Worm (Caenorhabditis elegans) whole organism, late embryonic: ENCODE measurements around the gene nhr-15.

ENCODE experiments used
- ama-1 ChIP-seq: fragments of 150-350 bp; optimal IDR thresholded peaks from 2 replicates; lab custom pipeline; 2014
- elt-2 ChIP-seq: sonication (generic microtip); optimal IDR thresholded peaks from 2 replicates; lab custom pipeline; 2016; ENCODE audit warnings: missing genetic modification reagents, missing genetic modification characterization, missing compliant biosample characterization
- nfya-1 ChIP-seq: sonication (generic microtip); optimal IDR thresholded peaks from 2 replicates; lab custom pipeline; 2017; ENCODE audit warnings: missing genetic modification characterization, mild to moderate bottlenecking, missing compliant biosample characterization, antibody characterized with exemption, moderate library complexity
- nhr-232 ChIP-seq: sonication (generic microtip); optimal IDR thresholded peaks from 2 replicates; lab custom pipeline; 2016; ENCODE audit warnings: missing genetic modification characterization, missing compliant biosample characterization
- unc-86 ChIP-seq: sonication (generic microtip); optimal IDR thresholded peaks from 2 replicates; lab custom pipeline; 2016; ENCODE audit warnings: missing genetic modification characterization, missing compliant biosample characterization

DNA sequence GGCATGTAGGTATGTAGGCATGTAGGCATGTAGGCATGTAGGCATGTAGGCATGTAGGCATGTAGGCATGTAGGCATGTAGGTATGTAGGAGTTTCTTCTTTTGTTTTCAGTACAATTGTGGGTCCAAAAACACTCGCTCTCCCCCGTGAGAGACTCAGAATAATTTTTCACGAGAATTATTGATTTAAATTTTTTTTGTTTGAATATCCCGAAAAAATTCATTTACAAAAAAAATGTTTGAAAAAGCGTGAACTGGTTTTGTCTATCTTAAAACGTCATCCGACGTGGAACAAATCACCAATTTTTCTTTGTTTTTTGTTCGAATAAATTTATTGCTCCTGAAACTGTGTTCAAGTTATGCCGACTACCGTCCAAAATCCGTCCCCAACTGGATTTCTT, 30.6 kb downstream of the nhr-15 start, which contains the start of gene wago-10:
- TF ChIP-seq unc-86 (tag; lab: Kevin White, UChicago) (no peak), ama-1 (lab: Kevin White, UChicago) (no peak), nfya-1 (tag; lab: Kevin White, UChicago) (no peak), elt-2 (tag; lab: Kevin White, UChicago) (no peak), nhr-232 (tag; lab: Kevin White, UChicago) (no peak)
